Worm (Caenorhabditis elegans) whole organism, early embryonic: ENCODE measurements around the gene Y105C5B.20.

ENCODE experiments used
- B0310.2 ChIP-seq: sonication (generic microtip); optimal IDR thresholded peaks from 2 replicates; lab custom pipeline; 2016; ENCODE audit warnings: mild to moderate bottlenecking, missing genetic modification characterization, missing compliant biosample characterization
- ama-1 ChIP-seq: fragments of 150-350 bp; optimal IDR thresholded peaks from 2 replicates; lab custom pipeline; 2014
- ceh-13 ChIP-seq: fragments of 200-800 bp; sonication (Bioruptor generic); optimal IDR thresholded peaks from 2 replicates; lab custom pipeline; 2018; ENCODE audit warnings: mild to moderate bottlenecking, missing genetic modification characterization, missing compliant biosample characterization

DNA sequence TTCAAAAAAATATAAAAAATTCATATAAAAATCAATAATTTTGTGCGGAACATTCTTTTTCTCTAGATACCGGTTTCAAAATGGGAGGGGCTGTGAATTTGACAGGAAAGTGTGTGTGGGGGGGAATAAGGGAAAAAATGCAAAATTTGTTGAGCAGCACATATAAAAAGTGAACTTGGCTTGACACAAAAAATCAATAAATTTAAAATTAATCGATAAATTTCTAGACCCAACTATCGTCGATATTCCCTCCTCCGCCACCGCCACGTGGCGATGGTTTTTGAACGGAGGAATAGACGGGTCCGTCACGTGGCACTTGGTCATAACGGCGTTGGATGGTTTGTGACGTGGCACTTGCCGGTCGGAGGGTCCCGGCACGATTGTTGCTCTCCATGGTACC lies 3.5 kb upstream of the Y105C5B.20 start:
- TF ChIP-seq B0310.2 (tag; lab: Kevin White, UChicago) (no peak), ceh-13 (GFP tag; lab: Kevin White, UChicago) (no peak), ama-1 (no peak)
